Fruit fly (Drosophila melanogaster): ENCODE data around the gene CG17440.

The CG17440 gene

DNA sequence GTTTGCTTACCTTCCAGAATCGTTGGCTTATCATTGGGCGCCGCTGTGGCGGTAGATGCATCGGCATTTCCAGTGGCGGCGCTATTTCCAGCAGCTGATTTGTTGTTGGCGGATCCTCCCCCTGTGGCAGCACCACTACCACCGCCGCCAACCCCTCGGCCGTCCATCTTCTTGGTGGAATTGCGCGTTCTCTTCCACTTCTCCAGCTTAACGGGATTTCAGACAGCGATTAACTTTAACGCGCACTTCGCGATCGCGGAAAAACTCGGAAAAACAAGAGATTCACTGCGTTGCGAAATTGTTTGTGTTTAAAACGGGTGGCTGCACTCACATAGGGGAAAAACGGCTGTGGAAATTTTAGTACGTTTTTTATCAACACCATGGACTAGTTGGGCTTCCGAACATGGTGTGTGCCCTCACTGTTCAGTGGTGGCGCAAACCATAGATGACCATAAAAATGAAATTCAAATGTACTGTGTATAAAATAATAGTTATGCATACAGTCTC lies 13.1 kb upstream of the CG17440 start, which contains the start of gene c11.1 (continued):
- TF ChIP-seq Dref (GFP tag; IDR thresholded peaks at IDR 0.05) (peak; percentile 52), CG6791 (GFP tag; IDR thresholded peaks at IDR 0.05; ENCODE audit: partially characterized antibody) (0 out of 3 replicates have a peak, but pooled peaks have one; percentile 43), CG9215 (GFP tag; IDR thresholded peaks at IDR 0.05) (no peak), Nf-YB (GFP tag; optimal IDR thresholded peaks at IDR 0.05) (no peak), CG5953 (GFP tag; IDR thresholded peaks at IDR 0.05) (no peak), toy (GFP tag; IDR thresholded peaks at IDR 0.05) (no peak), tna (GFP tag; IDR thresholded peaks at IDR 0.05; ENCODE audit: partially characterized antibody) (no peak), CG2199 (GFP tag; IDR thresholded peaks at IDR 0.05) (peak; percentile 73; the same call in 2 of the 3 replicates), CG13894 (tag; optimal IDR thresholded peaks at IDR 0.05) (no peak), CG12219 (GFP tag; optimal IDR thresholded peaks at IDR 0.05) (no peak), Bteb2 (GFP tag; optimal IDR thresholded peaks at IDR 0.05) (no peak), crp (GFP tag; optimal IDR thresholded peaks at IDR 0.05) (peak in 1 of 2 experiments; percentile 65), CG7271 (tag; optimal IDR thresholded peaks at IDR 0.05) (no peak), ash1 (GFP tag; optimal IDR thresholded peaks at IDR 0.05) (no peak), Hand (GFP tag; optimal IDR thresholded peaks at IDR 0.05) (no peak), gfzf (GFP tag; optimal IDR thresholded peaks at IDR 0.05) (peak; percentile 95), CG1233 (GFP tag; optimal IDR thresholded peaks at IDR 0.05) (no peak), CG30403 (GFP tag; optimal IDR thresholded peaks at IDR 0.05) (no peak), Adf1 (GFP tag; IDR thresholded peaks at IDR 0.05) (0 out of 2 replicates have a peak, but pooled peaks have one; percentile 19), NC2α (GFP tag; optimal IDR thresholded peaks at IDR 0.05) (no peak), CTCF (GFP tag; optimal IDR thresholded peaks at IDR 0.05) (peak; percentile 44), chif (GFP tag; optimal IDR thresholded peaks at IDR 0.05) (no peak), trem (tag; optimal IDR thresholded peaks at IDR 0.05) (peak; percentile 50), pum (GFP tag; optimal IDR thresholded peaks at IDR 0.05) (no peak), CG10209 (GFP tag; optimal IDR thresholded peaks at IDR 0.05) (no peak), vvl (GFP tag; IDR thresholded peaks at IDR 0.05) (no peak), croc (GFP tag; conservative IDR thresholded peaks at IDR 0.05) (no peak), p53 (GFP tag; optimal IDR thresholded peaks at IDR 0.05) (no peak), CG3407 (GFP tag; optimal IDR thresholded peaks at IDR 0.05) (no peak), nerfin-1 (tag; optimal IDR thresholded peaks at IDR 0.05) (peak; percentile 97), CG2889 (GFP tag; IDR thresholded peaks at IDR 0.05) (no peak), ken (GFP tag; IDR thresholded peaks at IDR 0.05) (no peak), jing (GFP tag; optimal IDR thresholded peaks at IDR 0.05) (no peak), fd3F (GFP tag; optimal IDR thresholded peaks at IDR 0.05) (no peak), Hr51 (GFP tag; optimal IDR thresholded peaks at IDR 0.05) (no peak), CG9876 (GFP tag; optimal IDR thresholded peaks at IDR 0.05) (no peak), CG6175 (GFP tag; IDR thresholded peaks at IDR 0.05) (no peak), otp (GFP tag; IDR thresholded peaks at IDR 0.05) (no peak), BEAF-32 (GFP tag; optimal IDR thresholded peaks at IDR 0.05) (peak; percentile 52), kay (GFP tag; optimal IDR thresholded peaks at IDR 0.05) (no peak), Gug (GFP tag; IDR thresholded peaks at IDR 0.05) (no peak), bigmax (GFP tag; optimal IDR thresholded peaks at IDR 0.05) (no peak), ci (GFP tag; IDR thresholded peaks at IDR 0.05) (peak; percentile 34; the same call in 1 of the 3 replicates), CG17829 (tag; optimal IDR thresholded peaks at IDR 0.05) (no peak), CG9797 (GFP tag; optimal IDR thresholded peaks at IDR 0.05) (peak; percentile 73), Xrp1 (GFP tag; IDR thresholded peaks at IDR 0.05) (no peak), en (GFP tag; optimal IDR thresholded peaks at IDR 0.05) (no peak), ato (GFP tag; IDR thresholded peaks at IDR 0.05; ENCODE audit: partially characterized antibody) (0 out of 2 replicates have a peak, but pooled peaks have one; percentile 34), CG7372 (GFP tag; IDR thresholded peaks at IDR 0.05) (no peak), br (optimal IDR thresholded peaks at IDR 0.05) (no peak), dati (GFP tag; IDR thresholded peaks at IDR 0.05) (no peak), Drgx (GFP tag; IDR thresholded peaks at IDR 0.05) (no peak)
